Fruit fly (Drosophila melanogaster) whole organism, embryonic: Measurements from ENCODE around the gene Syx1A.

ENCODE experiments used
- Adf1 ChIP-seq: fragments of 200-800 bp; sonication (Bioruptor generic); IDR thresholded peaks from 2 replicates; pipeline ENCODE4 v1.3.6; 2022; ENCODE audit warnings: missing biosample characterization, missing genetic modification characterization
- Aef1 ChIP-seq: fragments of 200-800 bp; sonication (Bioruptor generic); IDR thresholded peaks from 3 replicates; pipeline ENCODE4 v1.3.6; 2022; ENCODE audit warnings: missing biosample characterization, missing genetic modification characterization
- B-H2 ChIP-seq: fragments of 200-800 bp; sonication (Bioruptor generic); optimal IDR thresholded peaks from 2 replicates; lab custom pipeline; 2018; ENCODE audit warnings: missing biosample characterization, mild to moderate bottlenecking, missing genetic modification characterization
- CG12104 ChIP-seq: fragments of 200-800 bp; sonication (Bioruptor generic); optimal IDR thresholded peaks from 3 replicates; lab custom pipeline; 2016; ENCODE audit warnings: missing biosample characterization, missing genetic modification characterization
- CG12744 ChIP-seq: fragments of 200-800 bp; sonication (Bioruptor generic); optimal IDR thresholded peaks from 2 replicates; lab custom pipeline; 2016; ENCODE audit warnings: missing biosample characterization, missing genetic modification characterization
- CG12769 ChIP-seq: fragments of 200-800 bp; sonication (Bioruptor generic); optimal IDR thresholded peaks from 2 replicates; lab custom pipeline; 2019; ENCODE audit warnings: missing biosample characterization, mild to moderate bottlenecking, missing genetic modification characterization, moderate library complexity
- CG13123 ChIP-seq: fragments of 200-800 bp; sonication (Bioruptor generic); optimal IDR thresholded peaks from 2 replicates; lab custom pipeline; 2016; ENCODE audit warnings: missing biosample characterization, missing genetic modification characterization
- CG13296 ChIP-seq: fragments of 200-800 bp; sonication (Bioruptor generic); optimal IDR thresholded peaks from 3 replicates; lab custom pipeline; 2018; ENCODE audit warnings: missing biosample characterization, mild to moderate bottlenecking, missing genetic modification characterization
- CG15696 ChIP-seq: fragments of 200-800 bp; sonication (Bioruptor generic); optimal IDR thresholded peaks from 2 replicates; lab custom pipeline; 2019; ENCODE audit warnings: missing biosample characterization, mild to moderate bottlenecking, missing genetic modification characterization, moderate library complexity
- CG17612 ChIP-seq: fragments of 200-800 bp; sonication (Bioruptor generic); IDR thresholded peaks from 2 replicates; pipeline ENCODE4 v1.3.6; 2022; ENCODE audit warnings: missing biosample characterization, missing genetic modification characterization
- CG18262 ChIP-seq: fragments of 200-800 bp; optimal IDR thresholded peaks from 3 replicates; lab custom pipeline; 2019; ENCODE audit warnings: missing biosample characterization, mild to moderate bottlenecking, missing genetic modification characterization, moderate library complexity
- CG30020 ChIP-seq: fragments of 200-800 bp; optimal IDR thresholded peaks from 2 replicates; lab custom pipeline; 2019; ENCODE audit warnings: missing biosample characterization, mild to moderate bottlenecking, missing genetic modification characterization, moderate library complexity
- CG33213 ChIP-seq: fragments of 200-800 bp; sonication (Bioruptor generic); optimal IDR thresholded peaks from 3 replicates; lab custom pipeline; 2016; ENCODE audit warnings: missing biosample characterization, missing genetic modification characterization
- CG3726 ChIP-seq: fragments of 200-800 bp; sonication (Bioruptor generic); IDR thresholded peaks from 3 replicates; pipeline ENCODE4, ENCODE4 v1.3.6; 2022; ENCODE audit warnings: missing biosample characterization, missing genetic modification characterization
- CG6654 ChIP-seq: fragments of 200-800 bp; sonication (Bioruptor generic); optimal IDR thresholded peaks from 2 replicates; lab custom pipeline; 2017; ENCODE audit warnings: missing biosample characterization, mild to moderate bottlenecking, missing genetic modification characterization
- CG6689 ChIP-seq: fragments of 200-800 bp; sonication (Bioruptor generic); IDR thresholded peaks from 2 replicates; pipeline ENCODE4 v1.3.6; 2022; ENCODE audit warnings: missing biosample characterization, missing genetic modification characterization
- CG7357 ChIP-seq: fragments of 200-800 bp; sonication (Bioruptor generic); IDR thresholded peaks from 3 replicates; pipeline ENCODE4 v1.3.6; 2022; ENCODE audit warnings: missing biosample characterization, missing genetic modification characterization
- CG8089 ChIP-seq: fragments of 200-800 bp; sonication (Bioruptor generic); optimal IDR thresholded peaks from 3 replicates; lab custom pipeline; 2016; ENCODE audit warnings: missing biosample characterization, missing genetic modification characterization
- CG9797 ChIP-seq: fragments of 200-800 bp; sonication (Bioruptor generic); optimal IDR thresholded peaks from 3 replicates; lab custom pipeline; 2018; ENCODE audit warnings: missing biosample characterization, mild to moderate bottlenecking, missing genetic modification characterization
- CG9817 ChIP-seq: fragments of 200-800 bp; sonication (Bioruptor generic); optimal IDR thresholded peaks from 2 replicates; lab custom pipeline; 2018; ENCODE audit warnings: missing biosample characterization, mild to moderate bottlenecking, missing genetic modification characterization, moderate library complexity
- CG9932 ChIP-seq: fragments of 200-800 bp; sonication (Bioruptor generic); IDR thresholded peaks from 2 replicates; pipeline ENCODE4 v1.3.6; 2022; ENCODE audit warnings: missing biosample characterization, missing genetic modification characterization
- Doc2 ChIP-seq: fragments of 200-800 bp; sonication (Bioruptor generic); IDR thresholded peaks from 2 replicates; pipeline ENCODE4 v1.3.6; 2022; ENCODE audit warnings: missing biosample characterization, missing genetic modification characterization
- E2f1 ChIP-seq: fragments of 200-800 bp; sonication (Bioruptor generic); IDR thresholded peaks from 2 replicates; pipeline ENCODE4 v1.3.6; 2022; ENCODE audit warnings: missing biosample characterization, missing genetic modification characterization
- Ets97D ChIP-seq: fragments of 200-800 bp; sonication (Bioruptor generic); optimal IDR thresholded peaks from 3 replicates; lab custom pipeline; 2016; ENCODE audit warnings: missing biosample characterization, missing genetic modification characterization
- Gug ChIP-seq: fragments of 200-800 bp; sonication (Bioruptor generic); IDR thresholded peaks from 4 replicates; pipeline ENCODE4 v1.3.6; 2022; ENCODE audit warnings: missing biosample characterization, missing genetic modification characterization
- HLH4C ChIP-seq: fragments of 200-800 bp; sonication (Bioruptor generic); IDR thresholded peaks from 3 replicates; pipeline ENCODE4 v1.3.6; 2022; ENCODE audit warnings: missing biosample characterization, missing genetic modification characterization; ENCODE audit not compliant: partially characterized antibody
- Kr ChIP-seq: fragments of 200-800 bp; sonication (Bioruptor generic); optimal IDR thresholded peaks from 2 replicates; lab custom pipeline; 2017; ENCODE audit warnings: missing biosample characterization, mild to moderate bottlenecking, missing genetic modification characterization
- Stat92E ChIP-seq, 3 experiments: fragments of >200 bp in 2 of 3; fragments of 200-800 bp in 1 of 3; sonication (Bioruptor generic) in 1 of 3; optimal IDR thresholded peaks; 2 replicates each; lab custom pipeline; 2017 to 2019; ENCODE audit warnings: missing biosample characterization in 3 of 3, missing genetic modification characterization in 3 of 3, mild to moderate bottlenecking in 1 of 3, moderate library complexity in 1 of 3
- chn ChIP-seq: fragments of 200-800 bp; sonication (Bioruptor generic); optimal IDR thresholded peaks from 2 replicates; lab custom pipeline; 2016; ENCODE audit warnings: missing biosample characterization, missing genetic modification characterization
- ci ChIP-seq: fragments of 200-800 bp; sonication (Bioruptor generic); IDR thresholded peaks from 3 replicates; pipeline ENCODE4 v1.3.6; 2022; ENCODE audit warnings: missing biosample characterization, missing genetic modification characterization
- dati ChIP-seq: fragments of 200-800 bp; sonication (Bioruptor generic); IDR thresholded peaks from 2 replicates; pipeline ENCODE4 v1.3.6; 2022; ENCODE audit warnings: missing biosample characterization, missing genetic modification characterization
- gfzf ChIP-seq: fragments of 200-800 bp; sonication (Bioruptor generic); optimal IDR thresholded peaks from 2 replicates; lab custom pipeline; 2016; ENCODE audit warnings: missing biosample characterization, mild to moderate bottlenecking, missing genetic modification characterization, moderate library complexity
- her ChIP-seq: fragments of 200-800 bp; sonication (Bioruptor generic); optimal IDR thresholded peaks from 2 replicates; lab custom pipeline; 2016; ENCODE audit warnings: missing biosample characterization, missing genetic modification characterization
- jigr1 ChIP-seq: fragments of 200-800 bp; sonication (Bioruptor generic); IDR thresholded peaks from 3 replicates; pipeline ENCODE4 v1.3.6; 2022; ENCODE audit warnings: missing biosample characterization, missing genetic modification characterization
- lilli ChIP-seq: fragments of 200-800 bp; sonication (Bioruptor generic); optimal IDR thresholded peaks from 3 replicates; lab custom pipeline; 2016; ENCODE audit warnings: missing biosample characterization, missing genetic modification characterization
- nau ChIP-seq: fragments of 200-800 bp; sonication (Bioruptor generic); optimal IDR thresholded peaks from 3 replicates; lab custom pipeline; 2017; ENCODE audit warnings: missing biosample characterization, mild to moderate bottlenecking, missing genetic modification characterization, missing genetic modification reagents
- nom ChIP-seq: fragments of 200-800 bp; sonication (Bioruptor generic); optimal IDR thresholded peaks from 2 replicates; lab custom pipeline; 2017; ENCODE audit warnings: missing biosample characterization, missing genetic modification characterization, mild to moderate bottlenecking, moderate library complexity, missing genetic modification reagents
- pb ChIP-seq: fragments of 200-800 bp; sonication (Bioruptor generic); optimal IDR thresholded peaks from 3 replicates; lab custom pipeline; 2016; ENCODE audit warnings: missing biosample characterization, missing genetic modification characterization
- pnt ChIP-seq: fragments of 200-800 bp; sonication (Bioruptor generic); optimal IDR thresholded peaks from 3 replicates; lab custom pipeline; 2016; ENCODE audit warnings: missing biosample characterization, missing genetic modification characterization
- rib ChIP-seq: fragments of 200-800 bp; sonication (Bioruptor generic); IDR thresholded peaks from 2 replicates; pipeline ENCODE4 v1.3.6; 2022; ENCODE audit warnings: missing biosample characterization, missing genetic modification characterization
- seq ChIP-seq: fragments of 200-800 bp; sonication (Bioruptor generic); IDR thresholded peaks from 2 replicates; pipeline ENCODE4 v1.3.6; 2022; ENCODE audit warnings: missing biosample characterization, missing genetic modification characterization
- sug ChIP-seq: fragments of 200-800 bp; optimal IDR thresholded peaks from 2 replicates; lab custom pipeline; 2019; ENCODE audit warnings: missing biosample characterization, mild to moderate bottlenecking, missing genetic modification characterization, moderate library complexity
- tin ChIP-seq: fragments of 200-800 bp; sonication (Bioruptor generic); optimal IDR thresholded peaks from 3 replicates; lab custom pipeline; 2016; ENCODE audit warnings: missing biosample characterization, missing genetic modification characterization
- unpg ChIP-seq: fragments of 200-800 bp; sonication (Bioruptor generic); optimal IDR thresholded peaks from 3 replicates; lab custom pipeline; 2018; ENCODE audit warnings: missing biosample characterization, mild to moderate bottlenecking, missing genetic modification characterization, moderate library complexity

Syx1A gene

DNA sequence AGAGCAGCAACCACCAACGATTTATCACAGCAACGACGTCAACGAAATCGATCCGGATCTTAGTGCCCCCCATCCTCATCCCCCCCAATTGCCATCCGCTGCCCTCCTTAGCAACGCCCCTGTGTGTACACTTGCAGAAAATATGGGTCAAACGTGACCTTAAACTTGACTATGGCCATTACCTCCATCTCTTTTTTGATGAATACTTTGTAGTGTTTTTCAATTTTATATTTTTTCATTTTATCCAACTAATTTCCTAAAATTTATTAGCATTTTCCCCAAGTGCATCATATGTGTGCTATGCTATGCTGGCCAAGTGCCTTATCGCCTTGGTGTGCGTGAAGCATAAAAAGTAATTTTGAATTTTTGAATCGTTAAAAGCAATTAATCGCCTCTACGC lies 37.4 kb upstream of the Syx1A start (continued):
- TF ChIP-seq CG33213 (GFP tag; lab: Kevin White, UChicago), result no peak
- no peak for TF ChIP-seq dati (GFP tag; lab: Robert Waterston, UW)
- TF ChIP-seq CG30020 (tag; lab: Kevin White, UChicago), result no peak
- no peak for TF ChIP-seq seq (GFP tag; lab: Robert Waterston, UW)
- peak; percentile 63; the same call in 1 of the 3 replicates for TF ChIP-seq ci (GFP tag; lab: Robert Waterston, UW)
- peak; percentile 16 for TF ChIP-seq unpg (GFP tag; lab: Kevin White, UChicago)
- TF ChIP-seq rib (GFP tag; lab: Robert Waterston, UW), result no peak
- TF ChIP-seq nau, result no peak
- TF ChIP-seq Stat92E (GFP tag; optimal IDR thresholded peaks at IDR 0.05; lab: Kevin White, UChicago), result no peak
- peak; percentile 23 for TF ChIP-seq pnt (GFP tag; lab: Kevin White, UChicago)
- TF ChIP-seq CG7357 (GFP tag; lab: Robert Waterston, UW), result no peak
- TF ChIP-seq CG6654 (GFP tag; lab: Kevin White, UChicago), result no peak
- TF ChIP-seq nom (GFP tag; lab: Kevin White, UChicago), result peak; percentile 81
- no peak for TF ChIP-seq Adf1 (GFP tag; lab: Robert Waterston, UW)
- no peak for TF ChIP-seq CG13123 (GFP tag; lab: Kevin White, UChicago)
- TF ChIP-seq her (GFP tag; lab: Kevin White, UChicago), result no peak
- peak; percentile 47 for TF ChIP-seq CG18262
- TF ChIP-seq Aef1 (GFP tag; lab: Robert Waterston, UW), result no peak
- TF ChIP-seq gfzf, result no peak
- no peak for TF ChIP-seq chn (GFP tag; lab: Kevin White, UChicago)
- TF ChIP-seq CG12744 (GFP tag; lab: Kevin White, UChicago), result no peak
- TF ChIP-seq CG9797, result no peak
- TF ChIP-seq CG17612 (GFP tag; lab: Robert Waterston, UW), result no peak
- no peak for TF ChIP-seq Ets97D (GFP tag; lab: Kevin White, UChicago)
- no peak for TF ChIP-seq CG15696 (tag; lab: Kevin White, UChicago)
- TF ChIP-seq Doc2, result no peak
- TF ChIP-seq jigr1 (GFP tag; lab: Robert Waterston, UW), result no peak
- no peak for TF ChIP-seq CG12104 (GFP tag; lab: Kevin White, UChicago)
- TF ChIP-seq HLH4C, result no peak
- TF ChIP-seq CG13296 (GFP tag; lab: Kevin White, UChicago), result no peak
- no peak for TF ChIP-seq pb (GFP tag; lab: Kevin White, UChicago)
- TF ChIP-seq tin (GFP tag; lab: Kevin White, UChicago), result peak; percentile 19
- TF ChIP-seq CG12769 (tag; lab: Kevin White, UChicago), result no peak
- no peak for TF ChIP-seq sug (tag; lab: Kevin White, UChicago)
- TF ChIP-seq CG9932 (GFP tag; lab: Robert Waterston, UW), result no peak
- TF ChIP-seq Kr (GFP tag; lab: Kevin White, UChicago), result no peak
- TF ChIP-seq CG3726 (GFP tag; lab: Robert Waterston, UW), result no peak
- TF ChIP-seq CG9817 (tag; lab: Kevin White, UChicago), result no peak
- TF ChIP-seq lilli (GFP tag; lab: Kevin White, UChicago), result no peak
- peak; percentile 58 for TF ChIP-seq E2f1 (GFP tag; lab: Robert Waterston, UW)
- TF ChIP-seq CG6689 (GFP tag; lab: Robert Waterston, UW), result no peak; the same call in 1 of the 2 replicates
- TF ChIP-seq CG8089, result no peak
- TF ChIP-seq B-H2 (GFP tag; lab: Kevin White, UChicago), result no peak
- TF ChIP-seq Gug (GFP tag; lab: Robert Waterston, UW), result 0 out of 4 replicates have a peak, but pooled peaks have one; percentile 13
